Fruit fly (Drosophila melanogaster) whole organism, adult: ENCODE results near the gene Pfas.

Experiments
- bab1 ChIP-seq: fragments of 200-800 bp; sonication (Bioruptor generic); optimal IDR thresholded peaks from 3 replicates; lab custom pipeline; 2019; ENCODE audit warnings: missing biosample characterization, mild to moderate bottlenecking, missing genetic modification characterization, moderate library complexity
- cic ChIP-seq: fragments of 200-800 bp; sonication (Bioruptor generic); optimal IDR thresholded peaks from 2 replicates; lab custom pipeline; 2017; ENCODE audit warnings: missing biosample characterization, mild to moderate bottlenecking, missing genetic modification characterization, moderate library complexity
- kay ChIP-seq: fragments of 200-800 bp; sonication (Bioruptor generic); peaks from one replicate; lab custom pipeline; 2016; ENCODE audit warnings: missing biosample characterization, missing genetic modification characterization, borderline replicate concordance
- ovo ChIP-seq: fragments of 200-800 bp; sonication (Bioruptor generic); optimal IDR thresholded peaks from 2 replicates; lab custom pipeline; 2016; ENCODE audit warnings: missing biosample characterization, missing genetic modification characterization
- toe ChIP-seq: fragments of 200-800 bp; sonication (Bioruptor generic); optimal IDR thresholded peaks from 2 replicates; lab custom pipeline; 2016; ENCODE audit warnings: missing biosample characterization, missing genetic modification characterization

dm6 chr2L:6020535-6020934 lies 25.3 kb downstream of the Pfas start, which contains the start of gene CG13996:
- TF ChIP-seq cic (GFP tag; lab: Kevin White, UChicago) (no peak), kay (GFP tag; lab: Kevin White, UChicago) (no peak), bab1 (no peak), toe (GFP tag; lab: Kevin White, UChicago) (no peak), ovo (GFP tag; lab: Kevin White, UChicago) (no peak)
